Fruit fly (Drosophila melanogaster) whole organism, embryonic: ENCODE measurements around the gene halo.

Experiments
- Abd-B ChIP-seq: fragments of 200-800 bp; sonication (Bioruptor generic); optimal IDR thresholded peaks from 2 replicates; lab custom pipeline; 2018; ENCODE audit warnings: missing biosample characterization, mild to moderate bottlenecking, missing genetic modification characterization, moderate library complexity
- Atf6 ChIP-seq: fragments of 200-800 bp; sonication (Bioruptor generic); IDR thresholded peaks from 2 replicates; pipeline ENCODE4 v1.3.6; 2022; ENCODE audit warnings: missing biosample characterization, missing genetic modification characterization
- CG10959 ChIP-seq: fragments of 200-800 bp; sonication (Bioruptor generic); IDR thresholded peaks from 2 replicates; pipeline ENCODE4 v1.3.6; 2022; ENCODE audit warnings: missing biosample characterization, missing genetic modification characterization
- CG14050 ChIP-seq: fragments of 200-800 bp; sonication (Bioruptor generic); IDR thresholded peaks from 3 replicates; pipeline ENCODE4 v1.3.6; 2022; ENCODE audit warnings: missing biosample characterization, missing genetic modification characterization
- CG14667 ChIP-seq: fragments of 200-800 bp; sonication (Bioruptor generic); IDR thresholded peaks from 2 replicates; pipeline ENCODE4 v1.3.6; 2022; ENCODE audit warnings: missing biosample characterization, missing genetic modification characterization
- CG15514 ChIP-seq: fragments of 200-800 bp; sonication (Bioruptor generic); optimal IDR thresholded peaks from 3 replicates; lab custom pipeline; 2017; ENCODE audit warnings: missing biosample characterization, missing genetic modification characterization, mild to moderate bottlenecking, moderate library complexity, missing genetic modification reagents
- CG30431 ChIP-seq: fragments of 200-800 bp; sonication (Bioruptor generic); optimal IDR thresholded peaks from 2 replicates; lab custom pipeline; 2017; ENCODE audit warnings: missing biosample characterization, missing genetic modification characterization
- CG3065 ChIP-seq: fragments of 200-800 bp; sonication (Bioruptor generic); optimal IDR thresholded peaks from 2 replicates; lab custom pipeline; 2016; ENCODE audit warnings: missing biosample characterization, missing genetic modification characterization
- CG6175 ChIP-seq: fragments of 200-800 bp; sonication (Bioruptor generic); IDR thresholded peaks from 3 replicates; pipeline ENCODE4 v1.3.6; 2022; ENCODE audit warnings: missing biosample characterization, missing genetic modification characterization
- CG7745 ChIP-seq: fragments of 200-800 bp; sonication (Bioruptor generic); optimal IDR thresholded peaks from 2 replicates; lab custom pipeline; 2018; ENCODE audit warnings: missing biosample characterization, mild to moderate bottlenecking, missing genetic modification characterization, moderate library complexity
- CG7963 ChIP-seq: fragments of 200-800 bp; sonication (Bioruptor generic); IDR thresholded peaks from 3 replicates; pipeline ENCODE4 v1.3.6; 2022; ENCODE audit warnings: missing biosample characterization, missing genetic modification characterization; ENCODE audit not compliant: partially characterized antibody
- CG9932 ChIP-seq: fragments of 200-800 bp; sonication (Bioruptor generic); IDR thresholded peaks from 2 replicates; pipeline ENCODE4 v1.3.6; 2022; ENCODE audit warnings: missing biosample characterization, missing genetic modification characterization
- D19B ChIP-seq: fragments of 200-800 bp; sonication (Bioruptor generic); optimal IDR thresholded peaks from 2 replicates; lab custom pipeline; 2017; ENCODE audit warnings: missing biosample characterization, mild to moderate bottlenecking, missing genetic modification characterization
- Dbx ChIP-seq: fragments of 200-800 bp; sonication (Bioruptor generic); IDR thresholded peaks from 3 replicates; pipeline ENCODE4 v1.3.6; 2022; ENCODE audit warnings: missing biosample characterization, missing genetic modification characterization
- Dfd ChIP-seq, 2 experiments: fragments of >200 bp; optimal IDR thresholded peaks; 2 replicates each; lab custom pipeline; 2017; ENCODE audit warnings: missing biosample characterization in 2 of 2, missing genetic modification characterization in 2 of 2
- Dp ChIP-seq: fragments of 200-800 bp; sonication (Bioruptor generic); optimal IDR thresholded peaks from 2 replicates; lab custom pipeline; 2018; ENCODE audit warnings: missing biosample characterization, mild to moderate bottlenecking, missing genetic modification characterization, moderate library complexity
- Drgx ChIP-seq: fragments of 200-800 bp; sonication (Bioruptor generic); IDR thresholded peaks from 2 replicates; pipeline ENCODE4 v1.3.6; 2022; ENCODE audit warnings: missing biosample characterization, missing genetic modification characterization
- MBD-R2 ChIP-seq: fragments of 200-800 bp; sonication (Bioruptor generic); IDR thresholded peaks from 2 replicates; pipeline ENCODE4 v1.3.6; 2022; ENCODE audit warnings: missing biosample characterization, missing genetic modification characterization
- Mad ChIP-seq: fragments of 200-800 bp; sonication (Bioruptor generic); optimal IDR thresholded peaks from 2 replicates; lab custom pipeline; 2016; ENCODE audit warnings: missing biosample characterization, missing genetic modification characterization
- Max ChIP-seq: fragments of 200-800 bp; sonication (Bioruptor generic); optimal IDR thresholded peaks from 2 replicates; lab custom pipeline; 2016; ENCODE audit warnings: missing biosample characterization, mild to moderate bottlenecking, missing genetic modification characterization
- PHDP ChIP-seq: fragments of 200-800 bp; sonication (Bioruptor generic); optimal IDR thresholded peaks from 3 replicates; lab custom pipeline; 2018; ENCODE audit warnings: missing biosample characterization, mild to moderate bottlenecking, missing genetic modification characterization, moderate library complexity
- Poxn ChIP-seq: fragments of 200-800 bp; sonication (Bioruptor generic); IDR thresholded peaks from 2 replicates; pipeline ENCODE4 v1.3.6; 2022; ENCODE audit warnings: missing biosample characterization, missing genetic modification characterization
- Rx ChIP-seq: fragments of 200-800 bp; sonication (Bioruptor generic); IDR thresholded peaks from 2 replicates; pipeline ENCODE4 v1.3.6; 2022; ENCODE audit warnings: missing biosample characterization, missing genetic modification characterization
- abd-A ChIP-seq: fragments of 200-800 bp; sonication (Bioruptor generic); optimal IDR thresholded peaks from 3 replicates; lab custom pipeline; 2019; ENCODE audit warnings: missing biosample characterization, mild to moderate bottlenecking, missing genetic modification characterization, moderate library complexity
- az2 ChIP-seq: fragments of 200-800 bp; sonication (Bioruptor generic); optimal IDR thresholded peaks from 3 replicates; lab custom pipeline; 2016; ENCODE audit warnings: missing biosample characterization, missing genetic modification characterization
- btn ChIP-seq: fragments of 200-800 bp; sonication (Bioruptor generic); optimal IDR thresholded peaks from 2 replicates; lab custom pipeline; 2016; ENCODE audit warnings: missing biosample characterization, missing genetic modification characterization
- cad ChIP-seq: fragments of >200 bp; optimal IDR thresholded peaks from 2 replicates; lab custom pipeline; 2017; ENCODE audit warnings: missing biosample characterization, missing genetic modification characterization
- chif ChIP-seq, 2 experiments: fragments of 200-800 bp; sonication (Bioruptor generic); optimal IDR thresholded peaks; 3 replicates each; lab custom pipeline; 2016; ENCODE audit warnings: missing biosample characterization in 2 of 2, missing genetic modification characterization in 2 of 2
- dm ChIP-seq: fragments of 200-800 bp; sonication (Bioruptor generic); optimal IDR thresholded peaks from 3 replicates; lab custom pipeline; 2016; ENCODE audit warnings: missing biosample characterization, missing genetic modification characterization
- eve ChIP-seq, 2 experiments: fragments of >200 bp; optimal IDR thresholded peaks; 2 replicates each; lab custom pipeline; 2017; ENCODE audit warnings: missing biosample characterization in 2 of 2, missing genetic modification characterization in 2 of 2
- eyg ChIP-seq: fragments of 200-800 bp; sonication (Bioruptor generic); optimal IDR thresholded peaks from 3 replicates; lab custom pipeline; 2016; ENCODE audit warnings: missing biosample characterization, missing genetic modification characterization
- gce ChIP-seq: fragments of 200-800 bp; sonication (Bioruptor generic); IDR thresholded peaks from 3 replicates; pipeline ENCODE4 v1.3.6; 2022; ENCODE audit warnings: missing biosample characterization, missing genetic modification characterization
- ham ChIP-seq: fragments of 200-800 bp; sonication (Bioruptor generic); IDR thresholded peaks from 2 replicates; pipeline ENCODE4 v1.3.6; 2022; ENCODE audit warnings: missing biosample characterization, missing genetic modification characterization
- hkb ChIP-seq, 2 experiments: fragments of 200-800 bp in 1 of 2; fragments of >200 bp in 1 of 2; sonication (Bioruptor generic) in 1 of 2; IDR thresholded peaks in 1 of 2; optimal IDR thresholded peaks in 1 of 2; 2 replicates each; pipeline versions ENCODE4 v1.3.6 to Lab custom; 2017 to 2022; ENCODE audit warnings: missing biosample characterization in 1 of 2, missing genetic modification characterization in 1 of 2
- hth ChIP-seq: fragments of >200 bp; optimal IDR thresholded peaks from 2 replicates; lab custom pipeline; 2017; ENCODE audit warnings: inconsistent platforms
- insv ChIP-seq, 2 experiments: fragments of 200-800 bp; sonication (Bioruptor generic); optimal IDR thresholded peaks; 3 replicates each; lab custom pipeline; 2016 to 2018; ENCODE audit warnings: missing biosample characterization in 2 of 2, missing genetic modification characterization in 2 of 2
- lmd ChIP-seq: fragments of 200-800 bp; sonication (Bioruptor generic); IDR thresholded peaks from 2 replicates; pipeline ENCODE4 v1.3.6; 2022; ENCODE audit warnings: missing biosample characterization, missing genetic modification characterization
- mld ChIP-seq: fragments of 200-800 bp; sonication (Bioruptor generic); IDR thresholded peaks from 3 replicates; pipeline ENCODE4 v1.3.6; 2022; ENCODE audit warnings: missing biosample characterization, missing genetic modification characterization; ENCODE audit not compliant: partially characterized antibody
- nom ChIP-seq: fragments of 200-800 bp; sonication (Bioruptor generic); optimal IDR thresholded peaks from 2 replicates; lab custom pipeline; 2017; ENCODE audit warnings: missing biosample characterization, missing genetic modification characterization, mild to moderate bottlenecking, moderate library complexity, missing genetic modification reagents
- odd ChIP-seq: fragments of 200-800 bp; sonication (Bioruptor generic); optimal IDR thresholded peaks from 2 replicates; lab custom pipeline; 2017; ENCODE audit warnings: missing biosample characterization, mild to moderate bottlenecking, missing genetic modification characterization
- prd ChIP-seq, 3 experiments: fragments of >200 bp in 2 of 3; fragments of 200-800 bp in 1 of 3; sonication (Bioruptor generic) in 1 of 3; optimal IDR thresholded peaks in 2 of 3; IDR thresholded peaks in 1 of 3; 2 replicates in 2 of 3; 3 replicates in 1 of 3; pipeline versions ENCODE4 v1.3.6 to Lab custom; 2017 to 2022; ENCODE audit warnings: missing biosample characterization in 1 of 3, missing genetic modification characterization in 1 of 3
- sd ChIP-seq: fragments of 200-800 bp; sonication (Bioruptor generic); optimal IDR thresholded peaks from 3 replicates; lab custom pipeline; 2018; ENCODE audit warnings: missing biosample characterization, mild to moderate bottlenecking, missing genetic modification characterization, moderate library complexity
- sens-2 ChIP-seq: fragments of 200-800 bp; sonication (Bioruptor generic); IDR thresholded peaks from 2 replicates; pipeline ENCODE4 v1.3.6; 2022; ENCODE audit warnings: missing biosample characterization, missing genetic modification characterization
- seq ChIP-seq: fragments of 200-800 bp; sonication (Bioruptor generic); IDR thresholded peaks from 2 replicates; pipeline ENCODE4 v1.3.6; 2022; ENCODE audit warnings: missing biosample characterization, missing genetic modification characterization
- sisA ChIP-seq: fragments of 200-800 bp; sonication (Bioruptor generic); IDR thresholded peaks from 2 replicates; pipeline ENCODE4 v1.3.6; 2022; ENCODE audit warnings: missing biosample characterization, missing genetic modification characterization
- sr ChIP-seq: fragments of 200-800 bp; sonication (Bioruptor generic); IDR thresholded peaks from 3 replicates; pipeline ENCODE4 v1.3.6; 2022; ENCODE audit warnings: missing biosample characterization, missing genetic modification characterization

Gene halo

DNA sequence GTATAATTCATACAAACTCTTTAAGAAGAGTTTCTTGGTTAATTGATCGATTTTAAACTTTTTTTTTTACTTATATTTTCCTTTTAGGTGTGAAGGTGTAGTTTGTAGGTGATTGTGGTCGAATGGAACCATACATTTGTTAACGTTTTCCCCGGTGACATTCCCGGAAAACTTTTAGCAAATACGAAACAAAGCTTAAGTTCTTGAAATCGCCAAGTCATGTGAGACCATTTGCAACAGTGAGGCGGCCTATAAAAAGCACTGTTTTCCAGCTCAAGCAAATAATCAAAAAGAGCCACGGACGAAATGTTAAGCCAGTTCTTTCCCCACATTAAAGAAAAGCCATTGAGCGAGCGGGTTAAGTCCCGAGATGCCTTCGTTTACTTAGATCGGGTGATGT, 4.4 kb upstream of the halo start, which contains the start of gene Or22b:
Or22b (plus strand) TSS at position 301 of the 400 bp plus-strand sequence.
- no peak for TF ChIP-seq Dbx (GFP tag; lab: Robert Waterston, UW)
- TF ChIP-seq btn (GFP tag; lab: Kevin White, UChicago) = no peak
- TF ChIP-seq cad (GFP tag; lab: Kevin White, UChicago) = no peak
- TF ChIP-seq ham (GFP tag; lab: Robert Waterston, UW) = no peak
- no peak for TF ChIP-seq hth (lab: Kevin White, UChicago)
- no peak for TF ChIP-seq CG14050 (GFP tag; lab: Robert Waterston, UW)
- no peak for TF ChIP-seq Max (GFP tag; lab: Kevin White, UChicago)
- TF ChIP-seq CG9932 (GFP tag; lab: Robert Waterston, UW) = no peak
- no peak for TF ChIP-seq Dfd (GFP tag; optimal IDR thresholded peaks at IDR 0.05; lab: Kevin White, UChicago)
- no peak for TF ChIP-seq Dp (GFP tag; lab: Kevin White, UChicago)
- TF ChIP-seq lmd (GFP tag; lab: Robert Waterston, UW) = no peak

DNA sequence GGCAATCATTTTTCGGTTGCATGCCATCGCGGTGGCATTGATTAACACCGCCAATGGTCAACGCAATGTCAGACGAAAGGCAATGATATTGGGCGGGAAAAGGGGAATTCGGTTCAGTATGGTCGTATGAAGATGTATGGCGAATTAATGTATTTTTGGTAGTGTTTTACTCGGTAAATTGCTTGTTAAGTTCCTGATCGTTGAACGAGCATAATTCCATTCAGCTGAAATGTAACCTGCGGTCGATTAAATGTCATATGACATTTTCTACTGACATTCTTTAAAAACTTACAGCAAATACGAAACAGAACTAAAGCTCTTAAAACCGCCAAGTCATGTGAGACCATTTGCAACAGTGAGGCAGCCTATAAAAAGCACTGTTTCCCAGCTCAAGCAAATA, 2.2 kb upstream of the halo start, which contains the start of gene Or22a:
Or22a (plus strand) TSS at position 301 of the 400 bp plus-strand sequence.
- TF ChIP-seq Mad (GFP tag; lab: Kevin White, UChicago) (no peak), seq (no peak), CG7963 (GFP tag; lab: Robert Waterston, UW) (no peak), MBD-R2 (GFP tag; lab: Robert Waterston, UW) (no peak), Dbx (GFP tag; lab: Robert Waterston, UW) (no peak), D19B (GFP tag; lab: Kevin White, UChicago) (no peak), CG3065 (GFP tag; lab: Kevin White, UChicago) (no peak), abd-A (tag; lab: Kevin White, UChicago) (no peak), Poxn (no peak)

DNA sequence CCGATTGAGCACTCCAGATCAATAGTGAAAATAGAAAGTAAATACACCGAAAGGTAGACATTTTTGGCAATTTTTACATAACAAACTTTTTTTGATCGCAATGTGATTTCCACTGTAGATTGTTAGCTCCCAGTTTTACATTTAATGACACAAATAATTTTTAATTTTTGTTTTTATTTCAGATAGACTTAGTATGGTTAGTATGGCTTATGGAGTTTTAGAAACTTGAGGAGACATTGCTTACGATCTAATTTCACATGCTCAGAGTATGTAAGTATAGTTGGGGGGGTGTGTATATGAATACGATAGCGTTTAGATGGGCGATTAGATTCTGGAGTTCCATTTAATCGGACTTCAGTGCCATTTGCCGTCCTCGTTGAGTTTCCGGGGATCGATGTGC, 570 bp downstream of the halo start, which contains the start of gene CG18132:
CG18132 (minus strand) TSS at position 101 of the 400 bp plus-strand sequence.
- TF ChIP-seq hkb (optimal IDR thresholded peaks at IDR 0.05; lab: Kevin White, UChicago) = no peak
- no peak for TF ChIP-seq hkb (GFP tag; IDR thresholded peaks at IDR 0.05; lab: Robert Waterston, UW)
- no peak for TF ChIP-seq CG6175 (GFP tag; lab: Robert Waterston, UW)
- TF ChIP-seq eyg (GFP tag; lab: Kevin White, UChicago) = no peak
- TF ChIP-seq insv (GFP tag; optimal IDR thresholded peaks at IDR 0.05; lab: Kevin White, UChicago) = no peak
- no peak for TF ChIP-seq dm (GFP tag; lab: Kevin White, UChicago)
- no peak for TF ChIP-seq Rx (GFP tag; lab: Robert Waterston, UW)
- TF ChIP-seq az2 = no peak
- no peak for TF ChIP-seq CG7963 (GFP tag; lab: Robert Waterston, UW)
- no peak for TF ChIP-seq sd (tag; lab: Kevin White, UChicago)
- TF ChIP-seq PHDP (tag; lab: Kevin White, UChicago) = no peak
- no peak for TF ChIP-seq Abd-B (GFP tag; lab: Kevin White, UChicago)
- no peak for TF ChIP-seq gce (GFP tag; lab: Robert Waterston, UW)
- TF ChIP-seq MBD-R2 (GFP tag; lab: Robert Waterston, UW) = no peak
- no peak for TF ChIP-seq CG7745 (tag; lab: Kevin White, UChicago)
- no peak for TF ChIP-seq mld
- TF ChIP-seq CG14667 (GFP tag; lab: Robert Waterston, UW) = no peak
- TF ChIP-seq, all 482 proteins: peak for 0

DNA sequence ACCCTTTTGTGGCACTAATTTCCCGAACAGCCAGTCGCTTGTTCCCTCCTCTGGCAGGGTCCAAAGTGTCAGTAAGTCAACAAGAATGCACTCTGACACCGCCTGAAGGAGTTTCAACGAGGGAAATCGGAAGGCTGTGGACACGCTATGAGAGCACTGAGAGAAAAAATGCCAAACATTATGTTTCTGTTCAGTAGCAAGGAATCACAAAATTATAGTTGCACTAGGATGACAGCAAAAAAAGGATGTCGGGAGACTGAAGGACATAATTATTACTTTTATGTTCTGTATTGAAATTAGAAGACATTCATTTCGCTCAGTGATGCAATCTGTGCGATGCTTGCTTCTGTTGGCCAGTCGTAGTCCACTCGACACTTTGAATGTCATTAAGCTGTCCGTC, 8.2 kb downstream of the halo start:
- TF ChIP-seq sr = no peak
- TF ChIP-seq CG10959 (GFP tag; lab: Robert Waterston, UW) = peak; percentile 8; the same call in 1 of the 2 replicates
- peak; percentile 18; the same call in 1 of the 2 replicates for TF ChIP-seq sens-2 (GFP tag; lab: Robert Waterston, UW)
- no peak for TF ChIP-seq nom (GFP tag; lab: Kevin White, UChicago)
- TF ChIP-seq CG30431 (GFP tag; lab: Kevin White, UChicago) = no peak
- no peak for TF ChIP-seq prd (optimal IDR thresholded peaks at IDR 0.05; lab: Kevin White, UChicago)
- TF ChIP-seq prd (GFP tag; IDR thresholded peaks at IDR 0.05; lab: Robert Waterston, UW) = peak; percentile 76; the same call in 2 of the 3 replicates
- no peak for TF ChIP-seq CG15514
- peak in 1 of 2 experiments; percentile 10 for TF ChIP-seq eve (GFP tag; optimal IDR thresholded peaks at IDR 0.05; lab: Kevin White, UChicago)
- peak in 1 of 2 experiments; percentile 12 for TF ChIP-seq chif (GFP tag; optimal IDR thresholded peaks at IDR 0.05; lab: Kevin White, UChicago)
- TF ChIP-seq Drgx = peak; percentile 41; the same call in 1 of the 2 replicates
- TF ChIP-seq CG14667 (GFP tag; lab: Robert Waterston, UW) = 0 out of 2 replicates have a peak, but pooled peaks have one; percentile 7
- TF ChIP-seq sisA (GFP tag; lab: Robert Waterston, UW) = peak; percentile 21; the same call in 1 of the 2 replicates
- TF ChIP-seq odd (GFP tag; lab: Kevin White, UChicago) = no peak
- TF ChIP-seq Atf6 (GFP tag; lab: Robert Waterston, UW) = no peak
